Fruit fly (Drosophila melanogaster): ENCODE measurements around the gene Ilp8.

Ilp8 gene

dm6 chr3L:17007041-17007471 lies 24.8 kb downstream of the Ilp8 start (continued):
- TF ChIP-seq ham (GFP tag; IDR thresholded peaks at IDR 0.05): no peak
- peak; percentile 46 for TF ChIP-seq CG7839 (tag; optimal IDR thresholded peaks at IDR 0.05)
- peak; percentile 56 for TF ChIP-seq row (GFP tag; IDR thresholded peaks at IDR 0.05)
- TF ChIP-seq CG5953 (GFP tag; IDR thresholded peaks at IDR 0.05): no peak
- TF ChIP-seq Chrac-16 (GFP tag; optimal IDR thresholded peaks at IDR 0.05): no peak
- no peak for TF ChIP-seq CG7786 (GFP tag; optimal IDR thresholded peaks at IDR 0.05)
- no peak for TF ChIP-seq h (optimal IDR thresholded peaks at IDR 0.05)
- no peak for TF ChIP-seq trh (GFP tag; optimal IDR thresholded peaks at IDR 0.05)
- TF ChIP-seq CG14965 (GFP tag; optimal IDR thresholded peaks at IDR 0.05; ENCODE audit: borderline replicate concordance): no peak
- TF ChIP-seq CG15479 (GFP tag; optimal IDR thresholded peaks at IDR 0.05): no peak
- TF ChIP-seq amos (GFP tag; IDR thresholded peaks at IDR 0.05; ENCODE audit: partially characterized antibody): no peak
- no peak for TF ChIP-seq hb (GFP tag; IDR thresholded peaks at IDR 0.05; ENCODE audit: partially characterized antibody)
- no peak for TF ChIP-seq dmrt11E (tag; optimal IDR thresholded peaks at IDR 0.05)
- TF ChIP-seq lilli (GFP tag; optimal IDR thresholded peaks at IDR 0.05): peak; percentile 13
- TF ChIP-seq CG8765 (GFP tag; IDR thresholded peaks at IDR 0.05): no peak
- TF ChIP-seq E2f2 (GFP tag; IDR thresholded peaks at IDR 0.05): peak; percentile 26; the same call in 1 of the 2 replicates
- TF ChIP-seq B-H1 (GFP tag; IDR thresholded peaks at IDR 0.05): peak; percentile 24; the same call in 2 of the 3 replicates
- TF ChIP-seq z (GFP tag; IDR thresholded peaks at IDR 0.05): no peak
- no peak for TF ChIP-seq CG10267 (tag; optimal IDR thresholded peaks at IDR 0.05)
- TF ChIP-seq cad (GFP tag; optimal IDR thresholded peaks at IDR 0.05): no peak
- TF ChIP-seq CG33557 (GFP tag; optimal IDR thresholded peaks at IDR 0.05): no peak
- TF ChIP-seq Mad (GFP tag; optimal IDR thresholded peaks at IDR 0.05): no peak
- peak; percentile 11 for TF ChIP-seq CG12659 (GFP tag; optimal IDR thresholded peaks at IDR 0.05)
- peak; percentile 26 for TF ChIP-seq Fer3 (tag; optimal IDR thresholded peaks at IDR 0.05)
- TF ChIP-seq Fer1 (GFP tag; optimal IDR thresholded peaks at IDR 0.05): no peak
- 0 out of 2 replicates have a peak, but pooled peaks have one; percentile 30 for TF ChIP-seq wdn (GFP tag; IDR thresholded peaks at IDR 0.05)
- no peak for TF ChIP-seq ara (GFP tag; IDR thresholded peaks at IDR 0.05)
- no peak for TF ChIP-seq CG1233 (GFP tag; optimal IDR thresholded peaks at IDR 0.05)
- TF ChIP-seq aop (GFP tag; IDR thresholded peaks at IDR 0.05): no peak
- TF ChIP-seq slou (GFP tag; optimal IDR thresholded peaks at IDR 0.05): no peak
- no peak for TF ChIP-seq hth (optimal IDR thresholded peaks at IDR 0.05)
- peak; percentile 35; the same call in 1 of the 2 replicates for TF ChIP-seq Xrp1 (GFP tag; IDR thresholded peaks at IDR 0.05)
- 0 out of 2 replicates have a peak, but pooled peaks have one; percentile 30 for TF ChIP-seq Ada2b (GFP tag; IDR thresholded peaks at IDR 0.05)
- TF ChIP-seq Sin3A (optimal IDR thresholded peaks at IDR 0.05): no peak
- no peak for TF ChIP-seq p53 (GFP tag; optimal IDR thresholded peaks at IDR 0.05)
- peak; percentile 16; the same call in 1 of the 2 replicates for TF ChIP-seq CG31224 (GFP tag; IDR thresholded peaks at IDR 0.05)
- TF ChIP-seq CG16779 (GFP tag; IDR thresholded peaks at IDR 0.05): no peak
- peak; percentile 0 for TF ChIP-seq slp2 (GFP tag; optimal IDR thresholded peaks at IDR 0.05)
- TF ChIP-seq CG30020 (tag; optimal IDR thresholded peaks at IDR 0.05): no peak
- TF ChIP-seq vfl (GFP tag; optimal IDR thresholded peaks at IDR 0.05): no peak
- no peak for TF ChIP-seq zen2 (GFP tag; IDR thresholded peaks at IDR 0.05; ENCODE audit: partially characterized antibody)

- no peak for TF ChIP-seq hth (optimal IDR thresholded peaks at IDR 0.05)
- no peak for TF ChIP-seq Neu2 (GFP tag; optimal IDR thresholded peaks at IDR 0.05; ENCODE audit: borderline replicate concordance)
- no peak for TF ChIP-seq Dp (GFP tag; optimal IDR thresholded peaks at IDR 0.05)
- 0 out of 2 replicates have a peak, but pooled peaks have one; percentile 19 for TF ChIP-seq danr (GFP tag; IDR thresholded peaks at IDR 0.05)
- no peak for TF ChIP-seq Elba2 (GFP tag; optimal IDR thresholded peaks at IDR 0.05)
- TF ChIP-seq nmo (GFP tag; optimal IDR thresholded peaks at IDR 0.05): no peak
- TF ChIP-seq CG4360 (GFP tag; IDR thresholded peaks at IDR 0.05): no peak
- TF ChIP-seq slbo (GFP tag; IDR thresholded peaks at IDR 0.05): peak; percentile 53
- no peak for TF ChIP-seq fd3F (GFP tag; optimal IDR thresholded peaks at IDR 0.05)
- no peak for TF ChIP-seq onecut (GFP tag; IDR thresholded peaks at IDR 0.05)
- peak; percentile 75 for TF ChIP-seq sens (GFP tag)
- no peak for TF ChIP-seq Doc3 (GFP tag; IDR thresholded peaks at IDR 0.05; ENCODE audit: partially characterized antibody)
- no peak for TF ChIP-seq D19B (GFP tag; optimal IDR thresholded peaks at IDR 0.05)
- no peak for TF ChIP-seq zf30C (GFP tag; optimal IDR thresholded peaks at IDR 0.05)
- no peak for TF ChIP-seq CG12744 (GFP tag; optimal IDR thresholded peaks at IDR 0.05)
These were observed 25.6 kb downstream of the Ilp8 start for dm6 chr3L:17006250-17006693.
